Worm (Caenorhabditis elegans): ENCODE results near the gene ced-2.

DNA sequence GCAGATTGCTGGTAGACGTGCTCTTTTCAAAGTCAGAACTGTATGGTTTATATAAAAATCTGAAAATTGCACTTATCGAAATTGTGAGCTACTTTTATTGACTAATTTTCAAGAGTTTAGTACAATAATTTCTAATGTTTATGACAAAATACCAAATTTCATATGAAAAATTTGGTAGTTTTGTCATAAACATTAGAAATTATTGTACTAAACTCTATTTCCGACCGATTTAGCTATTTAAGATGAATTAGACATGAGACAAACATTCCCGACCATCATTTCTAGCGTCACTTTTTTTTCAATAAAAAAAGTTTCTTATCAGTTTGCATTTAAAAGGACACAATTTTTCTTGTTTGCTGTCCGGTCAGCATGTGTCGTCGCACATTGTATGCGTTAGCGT, 46.5 kb upstream of the ced-2 start, which contains the start of gene tag-244:
- TF ChIP-seq pqm-1 (tag; optimal IDR thresholded peaks at IDR 0.05) (peak; percentile 56), nhr-25 (tag; optimal IDR thresholded peaks at IDR 0.05; ENCODE audit: borderline replicate concordance, insufficient read depth) (no peak), ztf-11 (tag; optimal IDR thresholded peaks at IDR 0.05) (no peak), gei-8 (GFP tag; optimal IDR thresholded peaks at IDR 0.05) (no peak), lin-39 (tag; optimal IDR thresholded peaks at IDR 0.05) (no peak), lsy-2 (tag; optimal IDR thresholded peaks at IDR 0.05) (no peak), mdt-29 (GFP tag; IDR thresholded peaks at IDR 0.05) (no peak), ces-1 (GFP tag; optimal IDR thresholded peaks at IDR 0.05) (no peak), F10B5.3 (tag; optimal IDR thresholded peaks at IDR 0.05) (no peak), snpc-4 (tag; optimal IDR thresholded peaks at IDR 0.05) (no peak), arid-1 (GFP tag; conservative IDR thresholded peaks at IDR 0.05) (no peak)
